Fruit fly (Drosophila melanogaster) whole organism, prepupa: ENCODE measurements around the gene Pi4KIIIalpha.

ENCODE experiments used
- CG10631 ChIP-seq: fragments of 200-800 bp; sonication (Bioruptor generic); optimal IDR thresholded peaks from 2 replicates; lab custom pipeline; 2016; ENCODE audit warnings: missing biosample characterization, missing genetic modification characterization
- CG10669 ChIP-seq: fragments of 200-800 bp; sonication (Bioruptor generic); optimal IDR thresholded peaks from 3 replicates; lab custom pipeline; 2018; ENCODE audit warnings: missing biosample characterization, mild to moderate bottlenecking, missing genetic modification characterization, moderate library complexity
- CG11294 ChIP-seq: fragments of 200-800 bp; sonication (Bioruptor generic); IDR thresholded peaks from 2 replicates; pipeline ENCODE4 v1.3.6; 2022; ENCODE audit warnings: missing biosample characterization, missing genetic modification characterization
- CG15336 ChIP-seq: fragments of 200-800 bp; sonication (Bioruptor generic); IDR thresholded peaks from 2 replicates; pipeline ENCODE4 v1.3.6; 2022; ENCODE audit warnings: missing biosample characterization, missing genetic modification characterization
- CG1621 ChIP-seq: fragments of 200-800 bp; sonication (Bioruptor generic); optimal IDR thresholded peaks from 3 replicates; lab custom pipeline; 2018; ENCODE audit warnings: missing biosample characterization, mild to moderate bottlenecking, missing genetic modification characterization
- CG31627 ChIP-seq: fragments of 200-800 bp; sonication (Bioruptor generic); optimal IDR thresholded peaks from 3 replicates; lab custom pipeline; 2016; ENCODE audit warnings: missing biosample characterization, missing genetic modification characterization
- CG32006 ChIP-seq: fragments of 200-800 bp; sonication (Bioruptor generic); optimal IDR thresholded peaks from 3 replicates; lab custom pipeline; 2017; ENCODE audit warnings: missing biosample characterization, mild to moderate bottlenecking, missing genetic modification characterization
- CG34406 ChIP-seq: fragments of 200-800 bp; sonication (Bioruptor generic); optimal IDR thresholded peaks from 3 replicates; lab custom pipeline; 2016; ENCODE audit warnings: missing biosample characterization, missing genetic modification characterization
- CG6163 ChIP-seq: fragments of 200-800 bp; sonication (Bioruptor generic); IDR thresholded peaks from 3 replicates; pipeline ENCODE4 v1.3.6; 2022; ENCODE audit warnings: missing biosample characterization, missing genetic modification characterization
- CG6792 ChIP-seq: fragments of 200-800 bp; sonication (Bioruptor generic); optimal IDR thresholded peaks from 3 replicates; lab custom pipeline; 2016; ENCODE audit warnings: missing biosample characterization, missing genetic modification characterization
- CG8632 ChIP-seq: fragments of 200-800 bp; sonication (Bioruptor generic); optimal IDR thresholded peaks from 3 replicates; lab custom pipeline; 2016; ENCODE audit warnings: missing biosample characterization, missing genetic modification characterization
- CG9139 ChIP-seq: fragments of 200-800 bp; sonication (Bioruptor generic); optimal IDR thresholded peaks from 3 replicates; lab custom pipeline; 2017; ENCODE audit warnings: missing biosample characterization, mild to moderate bottlenecking, missing genetic modification characterization
- Eip75B ChIP-seq: fragments of 200-800 bp; sonication (Bioruptor generic); optimal IDR thresholded peaks from 3 replicates; lab custom pipeline; 2016; ENCODE audit warnings: missing biosample characterization, missing genetic modification characterization
- Eip78C ChIP-seq: fragments of 200-800 bp; sonication (Bioruptor generic); peaks from one replicate; lab custom pipeline; 2016; ENCODE audit warnings: missing biosample characterization, missing genetic modification characterization
- Eip93F ChIP-seq: fragments of 200-800 bp; sonication (Bioruptor generic); optimal IDR thresholded peaks from 2 replicates; lab custom pipeline; 2016; ENCODE audit warnings: missing biosample characterization, mild to moderate bottlenecking, missing genetic modification characterization
- Ets21C ChIP-seq: fragments of 200-800 bp; sonication (Bioruptor generic); optimal IDR thresholded peaks from 3 replicates; lab custom pipeline; 2016; ENCODE audit warnings: missing biosample characterization, missing genetic modification characterization
- Gug ChIP-seq: fragments of 200-800 bp; sonication (Bioruptor generic); IDR thresholded peaks from 2 replicates; pipeline ENCODE4 v1.3.6; 2022; ENCODE audit warnings: missing biosample characterization, missing genetic modification characterization
- Hr38 ChIP-seq: sonication (Bioruptor generic); optimal IDR thresholded peaks from 2 replicates; lab custom pipeline; 2016; ENCODE audit warnings: missing biosample characterization, missing genetic modification characterization
- Lpt ChIP-seq: fragments of 200-800 bp; sonication (Bioruptor generic); optimal IDR thresholded peaks from 3 replicates; lab custom pipeline; 2016; ENCODE audit warnings: missing biosample characterization, missing genetic modification characterization
- Met ChIP-seq: fragments of 200-800 bp; sonication (Bioruptor generic); optimal IDR thresholded peaks from 3 replicates; lab custom pipeline; 2016; ENCODE audit warnings: missing biosample characterization, missing genetic modification characterization
- OdsH ChIP-seq: fragments of 200-800 bp; sonication (Bioruptor generic); optimal IDR thresholded peaks from 3 replicates; lab custom pipeline; 2016; ENCODE audit warnings: missing biosample characterization, missing genetic modification characterization
- Sox102F ChIP-seq: fragments of 200-800 bp; sonication (Bioruptor generic); optimal IDR thresholded peaks from 2 replicates; lab custom pipeline; 2016; ENCODE audit warnings: missing biosample characterization, mild to moderate bottlenecking, missing genetic modification characterization
- Sox14 ChIP-seq: fragments of 200-800 bp; sonication (Bioruptor generic); optimal IDR thresholded peaks from 3 replicates; lab custom pipeline; 2016; ENCODE audit warnings: missing biosample characterization, missing genetic modification characterization
- Sox15 ChIP-seq: fragments of 200-800 bp; sonication (Bioruptor generic); optimal IDR thresholded peaks from 3 replicates; lab custom pipeline; 2016; ENCODE audit warnings: missing biosample characterization, missing genetic modification characterization
- achi ChIP-seq: fragments of 200-800 bp; sonication (Bioruptor generic); optimal IDR thresholded peaks from 3 replicates; lab custom pipeline; 2016; ENCODE audit warnings: missing biosample characterization, missing genetic modification characterization
- acj6 ChIP-seq: fragments of 200-800 bp; sonication (Bioruptor generic); optimal IDR thresholded peaks from 3 replicates; lab custom pipeline; 2016; ENCODE audit warnings: missing biosample characterization, missing genetic modification characterization
- dac ChIP-seq: fragments of 200-800 bp; sonication (Bioruptor generic); optimal IDR thresholded peaks from 2 replicates; lab custom pipeline; 2017; ENCODE audit warnings: missing biosample characterization, mild to moderate bottlenecking, missing genetic modification characterization
- dsx ChIP-seq: fragments of 200-800 bp; optimal IDR thresholded peaks from 3 replicates; lab custom pipeline; 2019; ENCODE audit warnings: missing biosample characterization, mild to moderate bottlenecking, missing genetic modification characterization, moderate library complexity; ENCODE audit not compliant: poor library complexity, severe bottlenecking
- eg ChIP-seq: fragments of 200-800 bp; sonication (Bioruptor generic); IDR thresholded peaks from 3 replicates; pipeline ENCODE4 v1.3.6; 2022; ENCODE audit warnings: missing biosample characterization, missing genetic modification characterization
- esn ChIP-seq: fragments of 200-800 bp; sonication (Bioruptor generic); optimal IDR thresholded peaks from 2 replicates; lab custom pipeline; 2016; ENCODE audit warnings: missing biosample characterization, mild to moderate bottlenecking, missing genetic modification characterization, moderate library complexity
- fkh ChIP-seq: fragments of 200-800 bp; sonication (Bioruptor generic); optimal IDR thresholded peaks from 3 replicates; lab custom pipeline; 2017; ENCODE audit warnings: missing biosample characterization, mild to moderate bottlenecking, missing genetic modification characterization, moderate library complexity
- lz ChIP-seq: fragments of 200-800 bp; sonication (Bioruptor generic); optimal IDR thresholded peaks from 3 replicates; lab custom pipeline; 2016; ENCODE audit warnings: missing biosample characterization, missing genetic modification characterization
- net ChIP-seq: fragments of 200-800 bp; sonication (Bioruptor generic); optimal IDR thresholded peaks from 3 replicates; lab custom pipeline; 2016; ENCODE audit warnings: missing biosample characterization, missing genetic modification characterization
- pdm3 ChIP-seq: fragments of 200-800 bp; sonication (Bioruptor generic); optimal IDR thresholded peaks from 3 replicates; lab custom pipeline; 2016; ENCODE audit warnings: missing biosample characterization, missing genetic modification characterization
- salr ChIP-seq, 2 experiments: fragments of 200-800 bp; sonication (Bioruptor generic); optimal IDR thresholded peaks; 3 replicates each; lab custom pipeline; 2016 to 2018; ENCODE audit warnings: missing biosample characterization in 2 of 2, missing genetic modification characterization in 2 of 2, mild to moderate bottlenecking in 1 of 2
- spab ChIP-seq: fragments of 200-800 bp; sonication (Bioruptor generic); optimal IDR thresholded peaks from 2 replicates; lab custom pipeline; 2017; ENCODE audit warnings: missing biosample characterization, mild to moderate bottlenecking, missing genetic modification characterization, missing genetic modification reagents
- ss ChIP-seq, 2 experiments: fragments of 200-800 bp; sonication (Bioruptor generic); optimal IDR thresholded peaks; 2 replicates in 1 of 2; 3 replicates in 1 of 2; lab custom pipeline; 2017 to 2018; ENCODE audit warnings: mild to moderate bottlenecking in 2 of 2, missing biosample characterization in 2 of 2, missing genetic modification characterization in 2 of 2, moderate library complexity in 1 of 2
- svp ChIP-seq: fragments of 200-800 bp; sonication (Bioruptor generic); peaks from one replicate; lab custom pipeline; 2016; ENCODE audit warnings: missing biosample characterization, missing genetic modification characterization
- vri ChIP-seq: fragments of 200-800 bp; sonication (Bioruptor generic); optimal IDR thresholded peaks from 3 replicates; lab custom pipeline; 2016; ENCODE audit warnings: missing biosample characterization, mild to moderate bottlenecking, missing genetic modification characterization

Pi4KIIIalpha gene

DNA sequence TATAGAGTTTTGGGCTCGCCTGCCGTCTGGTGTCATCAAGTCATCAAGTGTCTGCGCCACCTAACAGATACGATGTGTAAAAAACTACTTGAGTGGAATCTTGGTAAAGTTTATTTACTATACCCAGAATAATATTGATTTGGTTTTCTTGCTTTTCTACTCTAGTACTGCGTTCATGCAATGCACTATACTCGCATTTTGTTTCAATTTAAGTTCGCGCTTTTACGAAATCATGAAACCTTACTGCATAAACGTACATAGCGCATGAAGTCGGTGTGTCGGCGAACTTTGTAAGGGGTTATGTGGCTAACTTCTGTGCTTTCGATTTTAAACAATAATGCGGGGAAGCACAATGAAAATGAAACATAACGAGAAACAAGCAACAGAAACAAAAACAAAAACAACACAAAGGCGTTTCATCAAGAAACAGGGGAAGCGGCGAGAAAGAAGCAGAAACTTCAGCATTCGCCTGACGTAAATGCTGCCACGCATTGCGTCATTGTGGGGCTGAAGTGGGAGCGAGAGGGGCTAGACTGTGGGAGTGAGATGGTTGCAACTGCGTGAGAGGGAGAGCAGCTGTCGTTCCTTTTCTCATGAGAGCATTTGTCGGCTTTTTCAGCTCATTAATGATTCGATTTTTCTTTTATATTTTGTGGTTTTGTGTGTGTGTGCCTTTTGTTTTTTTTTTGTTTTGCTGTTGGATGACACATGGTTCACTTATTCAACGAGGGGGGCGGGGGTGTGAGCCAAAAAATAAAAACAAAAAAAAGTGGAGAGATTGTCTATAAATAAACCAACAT, 27.7 kb downstream of the Pi4KIIIalpha start (continued):
- peak; percentile 71 for TF ChIP-seq CG6163 (GFP tag; lab: Robert Waterston, UW)
- TF ChIP-seq CG1621 (tag; lab: Kevin White, UChicago) = no peak
- TF ChIP-seq eg (GFP tag; lab: Robert Waterston, UW) = peak; percentile 81

DNA sequence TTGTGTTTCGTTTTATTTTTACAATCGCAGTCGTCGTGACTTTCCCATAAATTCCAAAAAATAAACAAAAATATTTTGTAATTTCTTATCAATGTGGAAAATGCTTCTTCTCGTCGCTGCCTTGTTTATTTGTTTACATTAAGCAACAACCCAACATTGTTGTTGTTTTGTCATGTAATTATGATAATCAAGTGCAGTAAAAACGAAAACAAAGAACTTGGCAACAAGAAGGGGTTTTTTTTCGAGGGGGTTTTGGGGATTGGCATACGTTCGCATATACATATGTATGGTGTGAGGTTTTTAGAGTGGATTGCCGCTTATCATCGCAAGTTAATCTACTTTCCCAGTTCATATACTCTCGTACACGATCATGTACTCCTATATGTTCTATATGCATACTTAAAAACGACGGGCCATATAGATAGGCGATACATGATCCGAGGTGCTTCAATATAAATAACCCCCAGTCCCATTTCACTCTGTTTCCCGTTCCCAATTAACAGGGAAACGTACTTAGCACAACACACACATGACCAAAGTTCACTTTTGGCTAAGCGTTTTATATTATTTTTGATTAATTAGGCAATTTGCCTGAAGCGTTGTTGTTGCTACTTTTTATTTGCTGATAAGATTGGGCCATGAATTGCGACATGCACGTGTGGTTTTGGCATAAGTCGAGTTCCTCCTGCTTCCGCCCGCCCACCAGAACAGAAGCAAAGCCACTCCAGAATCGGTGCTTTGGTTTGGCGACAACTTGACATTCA, 29.1 kb downstream of the Pi4KIIIalpha start:
- TF ChIP-seq CG15336 = no peak
- no peak for TF ChIP-seq salr (GFP tag; optimal IDR thresholded peaks at IDR 0.05; lab: Kevin White, UChicago)
- no peak for TF ChIP-seq Sox15
- no peak for TF ChIP-seq Lpt
- peak; percentile 90 for TF ChIP-seq svp (GFP tag; lab: Kevin White, UChicago)
- TF ChIP-seq Eip75B = no peak
- no peak for TF ChIP-seq lz
- TF ChIP-seq fkh (GFP tag; lab: Kevin White, UChicago) = peak; percentile 74
- peak; percentile 61 for TF ChIP-seq Eip93F (GFP tag; lab: Kevin White, UChicago)
- peak; percentile 2 for TF ChIP-seq CG8632 (GFP tag; lab: Kevin White, UChicago)
- peak; percentile 36 to 37 for TF ChIP-seq ss (GFP tag; optimal IDR thresholded peaks at IDR 0.05; lab: Kevin White, UChicago)
- TF ChIP-seq eg (GFP tag; lab: Robert Waterston, UW) = no peak
- no peak for TF ChIP-seq pdm3 (GFP tag; lab: Kevin White, UChicago)
- peak; percentile 50 for TF ChIP-seq Eip78C (GFP tag; lab: Kevin White, UChicago)
- peak; percentile 78 for TF ChIP-seq vri (GFP tag; lab: Kevin White, UChicago)
- TF ChIP-seq spab (GFP tag; lab: Kevin White, UChicago) = no peak
- TF ChIP-seq CG11294 (GFP tag; lab: Robert Waterston, UW) = no peak
- TF ChIP-seq acj6 (GFP tag; lab: Kevin White, UChicago) = no peak
- TF ChIP-seq achi = no peak
- no peak for TF ChIP-seq CG31627 (GFP tag; lab: Kevin White, UChicago)
- TF ChIP-seq CG10669 (GFP tag; lab: Kevin White, UChicago) = no peak
- no peak for TF ChIP-seq Gug (GFP tag; lab: Robert Waterston, UW)
- TF ChIP-seq net (GFP tag; lab: Kevin White, UChicago) = no peak
- no peak for TF ChIP-seq Hr38
- TF ChIP-seq OdsH = no peak
- TF ChIP-seq CG34406 (GFP tag; lab: Kevin White, UChicago) = no peak
- TF ChIP-seq CG10631 (GFP tag; lab: Kevin White, UChicago) = no peak
- no peak for TF ChIP-seq esn
- TF ChIP-seq Sox102F (GFP tag; lab: Kevin White, UChicago) = peak; percentile 1
- TF ChIP-seq CG6163 (GFP tag; lab: Robert Waterston, UW) = no peak
- no peak for TF ChIP-seq Met
- peak; percentile 52 for TF ChIP-seq Sox14 (GFP tag; lab: Kevin White, UChicago)
- TF ChIP-seq CG6792 (GFP tag; lab: Kevin White, UChicago) = no peak
- no peak for TF ChIP-seq Ets21C
- no peak for TF ChIP-seq CG32006 (GFP tag; lab: Kevin White, UChicago)
- no peak for TF ChIP-seq dac (GFP tag; lab: Kevin White, UChicago)
- TF ChIP-seq dsx (GFP tag; lab: Kevin White, UChicago) = peak; percentile 50
- peak; percentile 5 for TF ChIP-seq CG9139 (GFP tag; lab: Kevin White, UChicago)
